Worm (Caenorhabditis elegans): ENCODE data around the gene mps-4.
A peak's percentile ranks its signal among the peaks of the same experiment; 100 is the strongest.

DNA sequence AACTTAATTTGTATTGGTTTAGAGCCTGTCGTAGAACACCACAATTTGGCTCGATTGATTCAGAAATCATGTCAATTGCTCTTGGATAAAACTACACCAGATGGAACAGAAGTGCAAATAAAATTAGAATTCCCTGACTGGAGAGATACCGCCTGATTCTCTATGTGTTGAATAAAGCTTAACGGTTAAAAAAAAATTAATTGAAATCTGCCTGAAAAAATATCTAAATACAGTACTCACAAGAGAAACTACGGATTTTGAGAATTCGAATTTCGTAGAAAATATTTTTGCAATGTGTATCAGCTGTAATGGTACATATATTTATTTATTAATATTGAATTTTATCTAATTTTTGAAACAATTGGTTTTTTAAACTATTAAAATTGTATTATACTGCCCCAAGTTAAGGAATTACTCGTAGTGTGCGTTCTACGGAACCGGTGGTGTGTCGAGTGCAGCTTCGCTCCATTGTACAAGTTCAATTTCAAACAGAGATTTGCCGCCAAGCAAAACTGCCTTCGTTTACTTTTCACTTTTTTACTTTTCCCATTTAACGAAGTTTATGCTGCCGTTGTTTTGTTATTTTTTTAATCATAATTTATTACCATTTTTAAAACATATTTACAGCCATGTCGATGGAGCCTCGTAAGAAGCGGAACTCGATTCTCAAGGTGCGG, 21.4 kb downstream of the mps-4 start, which contains the start of gene knl-1:
- no peak for TF ChIP-seq nhr-28 (tag; optimal IDR thresholded peaks at IDR 0.05)
- peak; percentile 32 for TF ChIP-seq pha-4 (tag; optimal IDR thresholded peaks at IDR 0.05)
- TF ChIP-seq ztf-11 (tag; optimal IDR thresholded peaks at IDR 0.05) = no peak
- TF ChIP-seq mep-1 (tag; optimal IDR thresholded peaks at IDR 0.05) = peak; percentile 68
- no peak for TF ChIP-seq unc-62 (GFP tag; optimal IDR thresholded peaks at IDR 0.05)
- peak; percentile 42 for TF ChIP-seq ces-1 (GFP tag; optimal IDR thresholded peaks at IDR 0.05)
- no peak for TF ChIP-seq M03D4.4 (tag; optimal IDR thresholded peaks at IDR 0.05)
- TF ChIP-seq ceh-39 (tag; optimal IDR thresholded peaks at IDR 0.05) = no peak
- TF ChIP-seq lsy-2 (tag; optimal IDR thresholded peaks at IDR 0.05) = peak; percentile 80
- TF ChIP-seq elt-3 (tag; optimal IDR thresholded peaks at IDR 0.05) = no peak
